Worm (Caenorhabditis elegans) whole organism, L2 larva: ENCODE results near the gene F20D6.6.

Experiments
- alr-1 ChIP-seq: fragments of 150-350 bp; optimal IDR thresholded peaks from 2 replicates; lab custom pipeline; 2014; ENCODE audit warnings: missing biosample characterization, missing genetic modification characterization
- ceh-82 ChIP-seq: fragments of 150-350 bp; optimal IDR thresholded peaks from 2 replicates; lab custom pipeline; 2014; ENCODE audit warnings: missing biosample characterization, missing genetic modification characterization
- fos-1 ChIP-seq: fragments of 150-350 bp; optimal IDR thresholded peaks from 2 replicates; lab custom pipeline; 2014; ENCODE audit warnings: missing biosample characterization, missing genetic modification characterization
- lin-13 ChIP-seq: fragments of 150-350 bp; optimal IDR thresholded peaks from 2 replicates; lab custom pipeline; 2014; ENCODE audit warnings: missing biosample characterization, missing genetic modification reagents, missing genetic modification characterization
- lin-39 ChIP-seq: fragments of 150-350 bp; optimal IDR thresholded peaks from 2 replicates; lab custom pipeline; 2014; ENCODE audit warnings: missing biosample characterization, missing genetic modification reagents, missing genetic modification characterization
- mdl-1 ChIP-seq, 2 experiments: fragments of 150-350 bp in 1 of 2; sonication (generic microtip) in 1 of 2; optimal IDR thresholded peaks; 2 replicates each; lab custom pipeline; 2017; ENCODE audit warnings: missing biosample characterization in 2 of 2, missing genetic modification characterization in 2 of 2
- nhr-10 ChIP-seq: sonication (generic microtip); optimal IDR thresholded peaks from 2 replicates; lab custom pipeline; 2017; ENCODE audit warnings: missing biosample characterization, missing genetic modification characterization
- nhr-11 ChIP-seq: fragments of 150-350 bp; optimal IDR thresholded peaks from 2 replicates; lab custom pipeline; 2014; ENCODE audit warnings: missing biosample characterization, missing genetic modification characterization
- nhr-21 ChIP-seq: fragments of 150-350 bp; optimal IDR thresholded peaks from 2 replicates; lab custom pipeline; 2014; ENCODE audit warnings: missing biosample characterization, missing genetic modification characterization
- nhr-23 ChIP-seq: fragments of 150-350 bp; optimal IDR thresholded peaks from 2 replicates; lab custom pipeline; 2014; ENCODE audit warnings: missing biosample characterization, missing genetic modification reagents, missing genetic modification characterization
- nhr-6 ChIP-seq: fragments of 150-350 bp; optimal IDR thresholded peaks from 2 replicates; lab custom pipeline; 2014; ENCODE audit warnings: missing biosample characterization, missing genetic modification characterization
- skn-1 ChIP-seq: sonication (generic microtip); optimal IDR thresholded peaks from 2 replicates; lab custom pipeline; 2017; ENCODE audit warnings: missing biosample characterization, missing genetic modification characterization
- snpc-4 ChIP-seq: fragments of 150-350 bp; optimal IDR thresholded peaks from 2 replicates; lab custom pipeline; 2014; ENCODE audit warnings: missing biosample characterization, missing genetic modification characterization
- unc-62 ChIP-seq: fragments of 150-350 bp; optimal IDR thresholded peaks from 2 replicates; lab custom pipeline; 2014; ENCODE audit warnings: missing biosample characterization, missing genetic modification reagents, missing genetic modification characterization

DNA sequence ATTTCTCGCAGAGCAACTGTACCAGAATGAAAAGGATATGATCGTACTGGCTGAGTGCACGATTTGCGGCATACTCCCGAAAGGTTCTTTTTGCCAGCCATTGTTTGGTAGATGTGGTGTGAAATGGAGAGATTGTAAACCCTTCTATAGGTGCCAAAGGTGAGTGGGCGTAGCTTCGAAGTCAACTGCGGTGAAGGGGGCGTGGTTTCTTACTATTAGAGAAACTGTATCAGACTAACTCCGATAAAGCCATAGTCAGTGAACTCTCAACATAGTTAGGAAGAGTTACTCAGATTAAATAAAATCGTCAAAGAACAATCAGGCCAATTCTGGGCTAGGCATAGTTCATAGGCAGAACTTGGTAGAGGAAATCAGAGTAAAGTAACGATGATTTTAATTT, 17.6 kb downstream of the F20D6.6 start, which contains the start of gene F20D6.9:
- TF ChIP-seq snpc-4 (no peak), nhr-10 (tag; lab: Kevin White, UChicago) (no peak), nhr-6 (tag; lab: Kevin White, UChicago) (no peak), skn-1 (tag; lab: Kevin White, UChicago) (no peak), mdl-1 (tag; optimal IDR thresholded peaks at IDR 0.05; lab: Kevin White, UChicago) (no peak), ceh-82 (tag; lab: Kevin White, UChicago) (no peak), fos-1 (tag; lab: Kevin White, UChicago) (no peak), nhr-11 (tag; lab: Kevin White, UChicago) (no peak), nhr-23 (tag; lab: Kevin White, UChicago) (no peak), unc-62 (GFP tag; lab: Kevin White, UChicago) (no peak), alr-1 (tag; lab: Kevin White, UChicago) (no peak), nhr-21 (tag; lab: Kevin White, UChicago) (no peak), lin-39 (tag; lab: Kevin White, UChicago) (no peak), lin-13 (GFP tag; lab: Kevin White, UChicago) (no peak)
